Fruit fly (Drosophila melanogaster) whole organism, pupa: ENCODE measurements around the gene Ipk2.

Experiments
- CG10348 ChIP-seq: fragments of 200-800 bp; sonication (Bioruptor generic); IDR thresholded peaks from 2 replicates; pipeline ENCODE4 v1.3.6; 2022; ENCODE audit warnings: missing biosample characterization, missing genetic modification characterization
- CG12605 ChIP-seq: fragments of 200-800 bp; sonication (Bioruptor generic); IDR thresholded peaks from 2 replicates; pipeline ENCODE4 v1.3.6; 2022; ENCODE audit warnings: missing biosample characterization, missing genetic modification characterization
- CG13204 ChIP-seq: fragments of 200-800 bp; sonication (Bioruptor generic); optimal IDR thresholded peaks from 2 replicates; lab custom pipeline; 2018; ENCODE audit warnings: missing biosample characterization, mild to moderate bottlenecking, missing genetic modification characterization, moderate library complexity
- CG14655 ChIP-seq: fragments of 200-800 bp; sonication (Bioruptor generic); optimal IDR thresholded peaks from 3 replicates; lab custom pipeline; 2017; ENCODE audit warnings: mild to moderate bottlenecking, missing biosample characterization, missing genetic modification reagents, missing genetic modification characterization
- CG15710 ChIP-seq: fragments of 200-800 bp; sonication (Bioruptor generic); optimal IDR thresholded peaks from 2 replicates; lab custom pipeline; 2018; ENCODE audit warnings: missing biosample characterization, mild to moderate bottlenecking, missing genetic modification characterization, moderate library complexity
- CG17806 ChIP-seq: fragments of 200-800 bp; sonication (Bioruptor generic); optimal IDR thresholded peaks from 2 replicates; lab custom pipeline; 2018; ENCODE audit warnings: missing biosample characterization, mild to moderate bottlenecking, missing genetic modification characterization, moderate library complexity
- CG32121 ChIP-seq: fragments of 200-800 bp; sonication (Bioruptor generic); IDR thresholded peaks from 2 replicates; pipeline ENCODE4 v1.3.6; 2022; ENCODE audit warnings: missing biosample characterization, missing genetic modification characterization
- CG34367 ChIP-seq: fragments of 200-800 bp; sonication (Bioruptor generic); optimal IDR thresholded peaks from 2 replicates; lab custom pipeline; 2018; ENCODE audit warnings: missing biosample characterization, mild to moderate bottlenecking, missing genetic modification characterization
- CG4496 ChIP-seq: fragments of 200-800 bp; sonication (Bioruptor generic); IDR thresholded peaks from 3 replicates; pipeline ENCODE4 v1.3.6; 2022; ENCODE audit warnings: missing biosample characterization, missing genetic modification characterization
- CG8159 ChIP-seq: fragments of 200-800 bp; sonication (Bioruptor generic); optimal IDR thresholded peaks from 3 replicates; lab custom pipeline; 2018; ENCODE audit warnings: missing biosample characterization, mild to moderate bottlenecking, missing genetic modification characterization, moderate library complexity
- CG8301 ChIP-seq: fragments of 200-800 bp; sonication (Bioruptor generic); optimal IDR thresholded peaks from 2 replicates; lab custom pipeline; 2018; ENCODE audit warnings: missing biosample characterization, mild to moderate bottlenecking, missing genetic modification characterization
- CG9948 ChIP-seq: fragments of 200-800 bp; sonication (Bioruptor generic); optimal IDR thresholded peaks from 2 replicates; lab custom pipeline; 2018; ENCODE audit warnings: missing biosample characterization, mild to moderate bottlenecking, missing genetic modification characterization, moderate library complexity
- D1 ChIP-seq: fragments of 200-800 bp; sonication (Bioruptor generic); optimal IDR thresholded peaks from 2 replicates; lab custom pipeline; 2018; ENCODE audit warnings: missing biosample characterization, mild to moderate bottlenecking, missing genetic modification characterization, moderate library complexity
- EcR ChIP-seq: fragments of 200-800 bp; sonication (Bioruptor generic); optimal IDR thresholded peaks from 3 replicates; lab custom pipeline; 2019; ENCODE audit warnings: missing biosample characterization, missing genetic modification characterization, mild to moderate bottlenecking, moderate library complexity, missing genetic modification reagents
- Ets98B ChIP-seq: fragments of 200-800 bp; sonication (Bioruptor generic); IDR thresholded peaks from 2 replicates; pipeline ENCODE4 v1.3.6; 2022; ENCODE audit warnings: missing biosample characterization, missing genetic modification characterization
- Pif1A ChIP-seq: fragments of 200-800 bp; sonication (Bioruptor generic); optimal IDR thresholded peaks from 3 replicates; lab custom pipeline; 2016; ENCODE audit warnings: missing biosample characterization, missing genetic modification characterization
- Pif1B ChIP-seq: fragments of 200-800 bp; sonication (Bioruptor generic); optimal IDR thresholded peaks from 3 replicates; lab custom pipeline; 2016; ENCODE audit warnings: missing biosample characterization, missing genetic modification characterization
- Snoo ChIP-seq: fragments of 200-800 bp; sonication (Bioruptor generic); optimal IDR thresholded peaks from 3 replicates; lab custom pipeline; 2017; ENCODE audit warnings: missing biosample characterization, mild to moderate bottlenecking, missing genetic modification characterization, inconsistent platforms
- fd96Ca ChIP-seq: fragments of 200-800 bp; sonication (Bioruptor generic); IDR thresholded peaks from 3 replicates; pipeline ENCODE4 v1.3.6; 2022; ENCODE audit warnings: missing biosample characterization, missing genetic modification characterization
- gl ChIP-seq: fragments of 200-800 bp; sonication (Bioruptor generic); optimal IDR thresholded peaks from 2 replicates; lab custom pipeline; 2018; ENCODE audit warnings: missing biosample characterization, mild to moderate bottlenecking, missing genetic modification characterization
- rn ChIP-seq: fragments of 200-800 bp; sonication (Bioruptor generic); IDR thresholded peaks from 2 replicates; pipeline ENCODE4 v1.3.6; 2022; ENCODE audit warnings: missing biosample characterization, missing genetic modification characterization

Ipk2 gene

DNA sequence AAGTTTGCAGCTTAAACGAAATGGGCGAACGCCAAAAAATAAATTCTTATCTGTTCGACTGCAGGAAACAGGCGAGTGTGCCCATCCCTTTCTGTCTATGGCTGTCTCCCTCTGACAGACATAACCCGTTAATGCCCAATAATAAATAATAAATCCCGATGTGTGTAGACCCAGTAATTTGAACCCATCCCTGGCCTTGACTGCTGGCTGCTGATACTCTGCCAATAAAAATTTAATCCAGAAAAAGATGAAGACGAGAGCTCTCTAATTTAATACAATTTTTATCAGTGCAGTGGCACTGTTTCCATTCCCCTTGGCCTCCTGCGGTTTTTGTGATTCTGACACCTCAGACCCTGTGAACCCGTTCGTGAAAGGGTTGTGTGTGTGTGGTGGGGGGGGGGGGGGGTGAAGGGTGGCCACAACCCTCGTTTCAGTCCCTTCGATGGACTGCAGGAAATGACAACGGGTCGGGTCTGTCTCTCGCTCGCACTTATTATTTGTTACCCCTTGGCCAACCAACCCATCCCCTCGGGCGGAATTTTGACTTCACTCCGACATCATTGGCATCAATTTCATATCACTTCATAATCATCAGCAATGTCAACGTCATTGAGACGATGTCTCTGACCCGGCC lies 48.4 kb downstream of the Ipk2 start:
- TF ChIP-seq Snoo (tag; lab: Kevin White, UChicago) (no peak), CG15710 (tag; lab: Kevin White, UChicago) (no peak)

DNA sequence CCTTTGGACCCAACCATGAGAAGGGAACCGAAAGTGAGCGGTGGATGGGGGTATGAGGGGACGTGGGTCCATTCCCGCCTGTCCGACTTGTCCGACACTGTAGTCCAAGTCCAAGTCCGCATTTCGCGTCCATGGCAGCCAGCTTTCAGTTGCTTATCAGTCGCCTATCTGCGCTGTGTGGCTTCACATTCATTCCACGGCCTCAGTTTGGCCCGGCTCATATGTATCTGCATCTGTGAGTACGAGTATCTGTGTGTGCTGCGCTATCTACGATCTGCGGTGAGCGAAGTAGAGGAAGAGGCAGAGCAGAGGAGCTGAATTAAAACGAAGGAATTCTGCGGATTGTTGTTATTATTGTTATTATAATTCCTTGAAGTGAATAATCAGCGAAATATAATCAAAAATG lies 49.5 kb downstream of the Ipk2 start:
- TF ChIP-seq CG4496 (peak; percentile 64), Snoo (tag; lab: Kevin White, UChicago) (peak; percentile 12), D1 (tag; lab: Kevin White, UChicago) (no peak), CG13204 (peak; percentile 88), CG17806 (peak; percentile 14), rn (no peak), CG8301 (tag; lab: Kevin White, UChicago) (peak; percentile 16), Pif1A (GFP tag; lab: Kevin White, UChicago) (peak; percentile 38), CG32121 (GFP tag; lab: Robert Waterston, UW) (no peak), EcR (GFP tag; lab: Kevin White, UChicago) (peak; percentile 82), CG14655 (peak; percentile 37), Ets98B (GFP tag; lab: Robert Waterston, UW) (no peak), CG8159 (tag; lab: Kevin White, UChicago) (peak; percentile 28), gl (tag; lab: Kevin White, UChicago) (peak; percentile 65), CG34367 (tag; lab: Kevin White, UChicago) (no peak), Pif1B (GFP tag; lab: Kevin White, UChicago) (peak; percentile 12), CG12605 (GFP tag; lab: Robert Waterston, UW) (peak; percentile 42; the same call in 1 of the 2 replicates), fd96Ca (GFP tag; lab: Robert Waterston, UW) (peak; percentile 55; the same call in 2 of the 3 replicates)
- TF ChIP-seq, all 21 proteins: peak for 13

DNA sequence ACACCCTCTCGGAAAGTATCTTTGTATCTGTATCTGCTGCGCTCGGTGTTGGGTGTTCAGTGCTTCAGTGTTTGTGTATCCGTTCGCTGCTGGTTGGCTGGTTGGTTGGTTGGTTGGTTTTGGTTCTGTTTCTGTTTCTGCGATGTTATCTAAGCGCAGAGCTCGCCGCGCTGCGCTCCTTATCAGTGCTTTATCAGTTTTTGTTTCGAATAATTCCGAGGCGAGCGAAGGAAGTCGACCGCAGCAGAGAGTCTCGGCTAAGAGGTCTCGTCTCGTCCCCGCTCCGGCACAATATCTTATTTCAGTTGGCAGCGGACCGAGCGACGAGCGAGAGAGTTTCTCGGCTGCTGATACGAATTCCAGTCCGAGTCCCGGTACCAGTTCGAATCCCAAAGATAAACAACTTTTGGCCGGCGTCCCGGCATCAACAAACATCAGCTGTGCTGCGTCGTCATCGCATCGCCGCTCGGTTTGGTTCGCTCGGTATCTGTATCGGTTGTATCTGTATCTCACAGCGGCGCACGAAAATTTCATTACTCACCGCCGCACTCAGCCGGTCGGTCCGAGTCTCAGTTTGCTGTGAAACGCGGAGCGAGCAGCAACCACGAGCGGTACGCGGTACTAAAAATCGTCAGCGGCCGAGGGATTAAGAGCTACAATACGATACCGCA lies 50.8 kb downstream of the Ipk2 start:
- TF ChIP-seq D1 (tag; lab: Kevin White, UChicago) = no peak
- peak; percentile 68; the same call in 2 of the 3 replicates for TF ChIP-seq CG4496
- no peak for TF ChIP-seq CG15710 (tag; lab: Kevin White, UChicago)
- peak; percentile 34 for TF ChIP-seq EcR (GFP tag; lab: Kevin White, UChicago)
- no peak for TF ChIP-seq CG8159 (tag; lab: Kevin White, UChicago)
- TF ChIP-seq Pif1A (GFP tag; lab: Kevin White, UChicago) = peak; percentile 42
- peak; percentile 1 for TF ChIP-seq Snoo (tag; lab: Kevin White, UChicago)
- peak; percentile 10 for TF ChIP-seq Pif1B (GFP tag; lab: Kevin White, UChicago)
- TF ChIP-seq CG12605 (GFP tag; lab: Robert Waterston, UW) = 0 out of 2 replicates have a peak, but pooled peaks have one; percentile 23
- peak; percentile 39; the same call in 1 of the 2 replicates for TF ChIP-seq CG32121 (GFP tag; lab: Robert Waterston, UW)
- no peak for TF ChIP-seq CG9948
- TF ChIP-seq CG13204 = peak; percentile 91
- TF ChIP-seq Ets98B (GFP tag; lab: Robert Waterston, UW) = peak; percentile 41
- TF ChIP-seq rn = no peak
- no peak for TF ChIP-seq CG10348 (GFP tag; lab: Robert Waterston, UW)
- TF ChIP-seq, all 21 proteins: peak for 9
